Worm (Caenorhabditis elegans) whole organism, L4 larva: ENCODE results near the gene emb-8.

Experiments
- D1046.2 ChIP-seq: fragments of 200-800 bp; sonication (Bioruptor generic); IDR thresholded peaks from 2 replicates; pipeline ENCODE4 v1.3.6; 2022; ENCODE audit warnings: missing genetic modification characterization, missing compliant biosample characterization
- F44E2.7 ChIP-seq: fragments of 200-800 bp; sonication (Bioruptor generic); IDR thresholded peaks from 2 replicates; pipeline ENCODE4 v2.1.2; 2022; ENCODE audit warnings: missing genetic modification characterization, missing compliant biosample characterization
- F49E8.2 ChIP-seq: sonication (generic microtip); optimal IDR thresholded peaks from 2 replicates; lab custom pipeline; 2016; ENCODE audit warnings: missing compliant biosample characterization, mild to moderate bottlenecking, missing genetic modification characterization, borderline replicate concordance
- T20F7.1 ChIP-seq: fragments of 200-800 bp; sonication (Bioruptor generic); optimal IDR thresholded peaks from 2 replicates; lab custom pipeline; 2018; ENCODE audit warnings: mild to moderate bottlenecking, missing genetic modification characterization, missing compliant biosample characterization
- T26A8.4 ChIP-seq: fragments of 200-800 bp; sonication (Bioruptor generic); IDR thresholded peaks from 2 replicates; pipeline ENCODE4 v1.3.6; 2022; ENCODE audit warnings: missing genetic modification characterization, missing compliant biosample characterization
- Y105C5A.15 ChIP-seq: fragments of 200-800 bp; sonication (Bioruptor generic); IDR thresholded peaks from 2 replicates; pipeline ENCODE4 v1.3.6; 2022; ENCODE audit warnings: missing genetic modification characterization, missing compliant biosample characterization
- Y5F2A.4 ChIP-seq: fragments of 200-800 bp; sonication (Bioruptor generic); optimal IDR thresholded peaks from 2 replicates; lab custom pipeline; 2018; ENCODE audit warnings: mild to moderate bottlenecking, missing genetic modification characterization, missing compliant biosample characterization
- ZK546.5 ChIP-seq, 2 experiments: sonication (generic microtip); optimal IDR thresholded peaks; 2 replicates each; lab custom pipeline; 2017; ENCODE audit warnings: missing biosample characterization in 2 of 2, missing genetic modification characterization in 2 of 2
- aha-1 ChIP-seq: fragments of 150-350 bp; peaks from one replicate; lab custom pipeline; 2014; ENCODE audit warnings: missing biosample characterization, missing genetic modification characterization
- aly-2 ChIP-seq: sonication (generic microtip); optimal IDR thresholded peaks from 2 replicates; lab custom pipeline; 2018; ENCODE audit warnings: missing biosample characterization, missing genetic modification characterization
- ceh-20 ChIP-seq: fragments of 200-800 bp; sonication (Bioruptor generic); IDR thresholded peaks from 2 replicates; pipeline ENCODE4 v1.3.6; 2022; ENCODE audit warnings: missing genetic modification reagents, missing genetic modification characterization, missing compliant biosample characterization
- ceh-82 ChIP-seq: sonication (generic microtip); optimal IDR thresholded peaks from 2 replicates; lab custom pipeline; 2017; ENCODE audit warnings: missing biosample characterization, missing genetic modification characterization
- daf-12 ChIP-seq: fragments of 150-350 bp; optimal IDR thresholded peaks from 2 replicates; lab custom pipeline; 2014; ENCODE audit warnings: missing biosample characterization, missing genetic modification reagents, missing genetic modification characterization
- daf-16 ChIP-seq, 3 experiments: sonication (generic microtip); optimal IDR thresholded peaks; 2 replicates each; lab custom pipeline; 2016 to 2017; ENCODE audit warnings: missing genetic modification characterization in 3 of 3, missing genetic modification reagents in 3 of 3, mild to moderate bottlenecking in 2 of 3, missing compliant biosample characterization in 2 of 3, missing biosample characterization in 1 of 3, moderate library complexity in 1 of 3
- duxl-1 ChIP-seq: sonication (generic microtip); optimal IDR thresholded peaks from 2 replicates; lab custom pipeline; 2016; ENCODE audit warnings: mild to moderate bottlenecking, missing genetic modification characterization, moderate library complexity, missing compliant biosample characterization; ENCODE audit not compliant: poor library complexity
- dve-1 ChIP-seq: sonication (generic microtip); optimal IDR thresholded peaks from 2 replicates; lab custom pipeline; 2017; ENCODE audit warnings: antibody characterized with exemption, mild to moderate bottlenecking, missing genetic modification characterization, missing compliant biosample characterization; ENCODE audit not compliant: insufficient read depth
- hif-1 ChIP-seq, 2 experiments: sonication (generic microtip); optimal IDR thresholded peaks; 2 replicates each; lab custom pipeline; 2016 to 2017; ENCODE audit warnings: missing compliant biosample characterization in 2 of 2, missing genetic modification characterization in 2 of 2, missing genetic modification reagents in 2 of 2, missing genotype in 2 of 2, mild to moderate bottlenecking in 1 of 2
- hlh-11 ChIP-seq: fragments of 200-800 bp; sonication (Bioruptor generic); optimal IDR thresholded peaks from 2 replicates; lab custom pipeline; 2018; ENCODE audit warnings: mild to moderate bottlenecking, missing genetic modification characterization, missing compliant biosample characterization
- lin-15B ChIP-seq: fragments of 150-350 bp; sonication (generic microtip); optimal IDR thresholded peaks from 3 replicates; lab custom pipeline; 2014; ENCODE audit warnings: missing biosample characterization, missing genetic modification characterization
- lsy-2 ChIP-seq, 2 experiments: fragments of 150-350 bp in 1 of 2; sonication (generic microtip) in 1 of 2; optimal IDR thresholded peaks; 2 replicates each; lab custom pipeline; 2014 to 2017; ENCODE audit warnings: missing biosample characterization in 2 of 2, missing genetic modification characterization in 2 of 2
- madf-9 ChIP-seq: fragments of 200-800 bp; sonication (Bioruptor generic); conservative IDR thresholded peaks from 2 replicates; pipeline ENCODE4 v1.3.6; 2022; ENCODE audit warnings: missing genetic modification reagents, missing genetic modification characterization, missing compliant biosample characterization
- mes-2 ChIP-seq: sonication (generic microtip); optimal IDR thresholded peaks from 2 replicates; lab custom pipeline; 2016; ENCODE audit warnings: missing genotype, mild to moderate bottlenecking, missing genetic modification characterization, missing compliant biosample characterization; ENCODE audit not compliant: poor library complexity, severe bottlenecking
- mxl-2 ChIP-seq: fragments of 200-800 bp; sonication (Bioruptor generic); conservative IDR thresholded peaks from 2 replicates; pipeline ENCODE4 v1.3.6; 2022; ENCODE audit warnings: missing genetic modification reagents, missing genetic modification characterization, missing compliant biosample characterization
- mxl-3 ChIP-seq: fragments of 200-800 bp; sonication (Bioruptor generic); optimal IDR thresholded peaks from 2 replicates; lab custom pipeline; 2018; ENCODE audit warnings: mild to moderate bottlenecking, missing genetic modification characterization, missing compliant biosample characterization
- nhr-102 ChIP-seq: sonication (generic microtip); optimal IDR thresholded peaks from 2 replicates; lab custom pipeline; 2016; ENCODE audit warnings: mild to moderate bottlenecking, missing genetic modification characterization, moderate library complexity, missing compliant biosample characterization
- nhr-11 ChIP-seq: fragments of 150-350 bp; optimal IDR thresholded peaks from 2 replicates; lab custom pipeline; 2014; ENCODE audit warnings: missing biosample characterization, missing genetic modification characterization
- nhr-111 ChIP-seq: fragments of 200-800 bp; sonication (Bioruptor generic); optimal IDR thresholded peaks from 2 replicates; lab custom pipeline; 2018; ENCODE audit warnings: mild to moderate bottlenecking, missing genetic modification characterization, missing compliant biosample characterization
- nhr-25 ChIP-seq: sonication (generic microtip); optimal IDR thresholded peaks from 2 replicates; lab custom pipeline; 2017; ENCODE audit warnings: missing genetic modification characterization, mild to moderate bottlenecking, missing compliant biosample characterization, antibody characterized with exemption, moderate library complexity, borderline replicate concordance; ENCODE audit not compliant: insufficient read depth
- nhr-6 ChIP-seq: fragments of 150-350 bp; optimal IDR thresholded peaks from 2 replicates; lab custom pipeline; 2014; ENCODE audit warnings: missing biosample characterization, missing genetic modification characterization
- nhr-77 ChIP-seq: fragments of 150-350 bp; optimal IDR thresholded peaks from 2 replicates; lab custom pipeline; 2014; ENCODE audit warnings: missing biosample characterization, missing genetic modification characterization
- pha-4 ChIP-seq, 2 experiments: fragments of 150-350 bp in 1 of 2; fragments of 200-800 bp in 1 of 2; sonication (Bioruptor generic) in 1 of 2; IDR thresholded peaks in 1 of 2; optimal IDR thresholded peaks in 1 of 2; 2 replicates each; pipeline versions ENCODE4 v1.3.6 to Lab custom; 2014 to 2022; ENCODE audit warnings: missing genetic modification characterization in 2 of 2, missing genetic modification reagents in 2 of 2, missing biosample characterization in 1 of 2, missing compliant biosample characterization in 1 of 2
- pqm-1 ChIP-seq: sonication (generic microtip); optimal IDR thresholded peaks from 2 replicates; lab custom pipeline; 2017; ENCODE audit warnings: missing biosample characterization, missing genetic modification characterization
- saeg-2 ChIP-seq: fragments of 200-800 bp; sonication (Bioruptor generic); IDR thresholded peaks from 2 replicates; pipeline ENCODE4 v1.3.6; 2022; ENCODE audit warnings: missing genetic modification reagents, missing genetic modification characterization, missing compliant biosample characterization
- skn-1 ChIP-seq: fragments of 150-350 bp; optimal IDR thresholded peaks from 2 replicates; lab custom pipeline; 2014; ENCODE audit warnings: missing biosample characterization, missing genetic modification characterization
- spr-1 ChIP-seq: sonication (generic microtip); optimal IDR thresholded peaks from 2 replicates; lab custom pipeline; 2016; ENCODE audit warnings: mild to moderate bottlenecking, missing genetic modification characterization, missing compliant biosample characterization
- tra-1 ChIP-seq: fragments of 200-800 bp; sonication (Bioruptor generic); IDR thresholded peaks from 2 replicates; pipeline ENCODE4 v1.3.6; 2022; ENCODE audit warnings: missing genetic modification reagents, missing genetic modification characterization, missing compliant biosample characterization
- vab-7 ChIP-seq: fragments of 200-800 bp; sonication (Bioruptor generic); IDR thresholded peaks from 2 replicates; pipeline ENCODE4 v1.3.6; 2022; ENCODE audit warnings: missing genetic modification reagents, missing genetic modification characterization, missing compliant biosample characterization
- zfp-3 ChIP-seq: fragments of 200-800 bp; sonication (Bioruptor generic); conservative IDR thresholded peaks from 2 replicates; pipeline ENCODE4 v1.3.6; 2022; ENCODE audit warnings: missing genetic modification reagents, missing genetic modification characterization, missing compliant biosample characterization
- ztf-7 ChIP-seq: fragments of 150-350 bp; optimal IDR thresholded peaks from 2 replicates; lab custom pipeline; 2014; ENCODE audit warnings: missing biosample characterization, missing genetic modification characterization

The emb-8 gene

ce11 chrIII:5230415-5230814, 30.9 kb upstream of the emb-8 start, which contains the start of gene prmt-5 (continued):
- peak; percentile 88 for TF ChIP-seq zfp-3 (GFP tag; lab: Robert Waterston, UW)
- peak in 1 of 2 experiments; percentile 3 for TF ChIP-seq hif-1 (tag; optimal IDR thresholded peaks at IDR 0.05; lab: Kevin White, UChicago)
- peak; percentile 38 for TF ChIP-seq nhr-77
- peak; percentile 76 for TF ChIP-seq Y105C5A.15 (GFP tag; lab: Robert Waterston, UW)
- TF ChIP-seq daf-12: no peak
- TF ChIP-seq dve-1 (tag; lab: Kevin White, UChicago): peak; percentile 61
- TF ChIP-seq F49E8.2: peak; percentile 50
- TF ChIP-seq mxl-2: no peak
- TF ChIP-seq lsy-2 (tag; optimal IDR thresholded peaks at IDR 0.05; lab: Kevin White, UChicago): peak in 1 of 2 experiments; percentile 54
- TF ChIP-seq mxl-3: no peak
- no peak for TF ChIP-seq vab-7 (GFP tag; lab: Robert Waterston, UW)
- peak; percentile 25 to 57 for TF ChIP-seq daf-16 (GFP tag; optimal IDR thresholded peaks at IDR 0.05; lab: Kevin White, UChicago)
- peak; percentile 55 for TF ChIP-seq daf-16 (tag; optimal IDR thresholded peaks at IDR 0.05; lab: Kevin White, UChicago)
- TF ChIP-seq F44E2.7 (GFP tag; lab: Robert Waterston, UW): 0 out of 2 replicates have a peak, but pooled peaks have one; percentile 4
- no peak for TF ChIP-seq aly-2 (tag; lab: Kevin White, UChicago)

- TF ChIP-seq daf-16 (GFP tag; optimal IDR thresholded peaks at IDR 0.05; lab: Kevin White, UChicago): no peak
- TF ChIP-seq daf-16 (tag; optimal IDR thresholded peaks at IDR 0.05; lab: Kevin White, UChicago): no peak
- TF ChIP-seq aly-2 (tag; lab: Kevin White, UChicago): peak; percentile 75
- TF ChIP-seq D1046.2 (GFP tag; lab: Robert Waterston, UW): 0 out of 2 replicates have a peak, but pooled peaks have one; percentile 20
- peak; percentile 82 for TF ChIP-seq aha-1 (tag; lab: Kevin White, UChicago)
Observed at ce11 chrIII:5229511-5230250, 30.2 kb upstream of the emb-8 start.

ce11 chrIII:5228839-5229238, 29.4 kb upstream of the emb-8 start:
- TF ChIP-seq aly-2 (tag; lab: Kevin White, UChicago) (no peak), Y5F2A.4 (no peak), saeg-2 (GFP tag; lab: Robert Waterston, UW) (no peak), ZK546.5 (tag; optimal IDR thresholded peaks at IDR 0.05; lab: Kevin White, UChicago) (no peak)

- TF ChIP-seq duxl-1 (tag; lab: Kevin White, UChicago) (peak; percentile 11), nhr-111 (GFP tag; lab: Kevin White, UChicago) (no peak), hlh-11 (peak; percentile 76), ceh-20 (peak; percentile 47; the same call in 1 of the 2 replicates), T20F7.1 (GFP tag; lab: Kevin White, UChicago) (peak; percentile 76), mes-2 (peak; percentile 93), lin-15B (tag; lab: Kevin White, UChicago) (no peak), pha-4 (GFP tag; IDR thresholded peaks at IDR 0.05; lab: Robert Waterston, UW) (0 out of 2 replicates have a peak, but pooled peaks have one; percentile 14), pha-4 (tag; optimal IDR thresholded peaks at IDR 0.05; lab: Kevin White, UChicago) (no peak), daf-16 (GFP tag; optimal IDR thresholded peaks at IDR 0.05; lab: Kevin White, UChicago) (peak in 1 of 2 experiments; percentile 14), daf-16 (tag; optimal IDR thresholded peaks at IDR 0.05; lab: Kevin White, UChicago) (peak; percentile 46), ztf-7 (tag; lab: Kevin White, UChicago) (no peak), zfp-3 (GFP tag; lab: Robert Waterston, UW) (0 out of 2 replicates have a peak, but pooled peaks have one; percentile 37), nhr-102 (peak; percentile 51), T26A8.4 (peak; percentile 60; the same call in 1 of the 2 replicates), spr-1 (tag; lab: Kevin White, UChicago) (peak; percentile 52), skn-1 (tag; lab: Kevin White, UChicago) (no peak), pqm-1 (tag; lab: Kevin White, UChicago) (peak; percentile 55), nhr-6 (tag; lab: Kevin White, UChicago) (peak; percentile 79), Y105C5A.15 (GFP tag; lab: Robert Waterston, UW) (no peak), ceh-82 (no peak), nhr-11 (peak; percentile 91), mxl-3 (peak; percentile 27), madf-9 (GFP tag; lab: Robert Waterston, UW) (no peak), tra-1 (GFP tag; lab: Robert Waterston, UW) (no peak), nhr-77 (peak; percentile 77), nhr-25 (peak; percentile 22)
Observed at ce11 chrIII:5227831-5228467, 28.5 kb upstream of the emb-8 start, which contains the start of the genes C34E10.12, C34E10.10 and atp-2. Gene C34E10.12 (minus strand): TSS chrIII:5227881. Gene C34E10.10 (minus strand): TSS chrIII:5227884. Gene atp-2 (plus strand): TSS chrIII:5228417.
